Fruit fly (Drosophila melanogaster): Measurements from ENCODE around the gene Nup37.

Gene Nup37

dm6 chr3R:25277112-25277511 lies 29.7 kb downstream of the Nup37 start, which contains the start of gene CG10513:
CG10513 (minus strand) TSS chr3R:25277212.
- TF ChIP-seq EcR (GFP tag; optimal IDR thresholded peaks at IDR 0.05) = no peak

DNA sequence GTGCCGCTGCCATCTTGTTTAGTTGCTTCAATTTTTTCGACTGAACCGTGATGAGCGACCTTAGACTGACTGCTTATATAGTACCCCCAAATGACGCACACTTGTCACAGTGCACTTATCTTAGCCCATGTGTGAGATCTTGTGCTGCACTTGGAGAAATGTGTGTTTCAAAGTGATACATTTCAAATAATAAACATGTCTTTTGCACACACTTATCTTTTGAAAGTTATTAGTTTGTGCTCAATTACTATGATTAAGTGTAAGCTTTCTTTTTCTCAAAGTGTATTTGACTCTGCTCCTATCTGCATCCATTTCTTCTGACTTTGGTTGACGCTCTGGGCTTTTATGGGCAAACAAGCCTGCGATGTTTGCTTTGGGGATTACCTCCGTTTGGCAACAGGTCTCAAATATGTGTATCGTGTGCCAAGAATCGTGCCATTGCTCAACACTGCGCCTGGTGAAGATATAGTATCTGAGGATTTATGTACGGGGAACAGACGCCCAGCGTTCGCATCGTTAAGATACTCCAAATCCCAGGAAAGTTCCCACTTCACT lies 32.4 kb downstream of the Nup37 start, which contains the start of gene CG10514:
Gene CG10514, minus strand, starts transcription at position 51 of the 555 bp plus-strand sequence.
- no peak for TF ChIP-seq CG17806 (tag; optimal IDR thresholded peaks at IDR 0.05)
- no peak for TF ChIP-seq CG34367 (tag; optimal IDR thresholded peaks at IDR 0.05)
- no peak for TF ChIP-seq EcR (GFP tag; optimal IDR thresholded peaks at IDR 0.05)
- no peak for TF ChIP-seq Pif1B (GFP tag; optimal IDR thresholded peaks at IDR 0.05)
- no peak for TF ChIP-seq Snoo (tag; optimal IDR thresholded peaks at IDR 0.05)
- TF ChIP-seq CG4496 (GFP tag; IDR thresholded peaks at IDR 0.05) = no peak
- peak; percentile 6 for TF ChIP-seq Pif1A (GFP tag; optimal IDR thresholded peaks at IDR 0.05)

DNA sequence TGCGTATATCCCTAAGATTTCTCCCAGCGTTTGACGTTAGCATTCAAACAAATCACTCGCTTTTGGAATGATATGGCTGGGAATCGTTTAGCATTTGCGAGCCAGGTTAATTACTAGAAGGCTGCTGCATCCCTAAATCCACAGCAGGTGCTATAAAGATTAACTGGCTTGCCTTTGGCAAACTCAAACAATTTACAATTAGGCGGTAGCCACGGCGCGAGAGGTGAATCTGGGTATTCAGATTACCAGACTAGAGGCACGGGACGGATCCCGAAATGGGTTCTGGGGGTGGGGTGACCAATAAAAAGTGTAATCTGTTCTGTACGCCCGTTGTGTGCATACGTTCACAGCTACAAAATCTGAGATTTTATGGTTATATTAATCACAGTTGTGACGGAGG lies 33.7 kb downstream of the Nup37 start, which contains the start of gene CG11892:
Gene CG11892, plus strand, starts transcription at position 384 of the 400 bp plus-strand sequence.
- TF ChIP-seq CG17806 (tag; optimal IDR thresholded peaks at IDR 0.05) = no peak
- TF ChIP-seq CG8301 (tag; optimal IDR thresholded peaks at IDR 0.05) = no peak
- TF ChIP-seq CG34367 (tag; optimal IDR thresholded peaks at IDR 0.05) = no peak
- TF ChIP-seq Snoo (tag; optimal IDR thresholded peaks at IDR 0.05) = no peak
- no peak for TF ChIP-seq rn (GFP tag; IDR thresholded peaks at IDR 0.05)
- no peak for TF ChIP-seq EcR (GFP tag; optimal IDR thresholded peaks at IDR 0.05)
- no peak for TF ChIP-seq Pif1B (GFP tag; optimal IDR thresholded peaks at IDR 0.05)
- TF ChIP-seq CG10348 (GFP tag; IDR thresholded peaks at IDR 0.05) = no peak
- TF ChIP-seq CG14655 (GFP tag; optimal IDR thresholded peaks at IDR 0.05) = no peak
- no peak for TF ChIP-seq CG15710 (tag; optimal IDR thresholded peaks at IDR 0.05)
- no peak for TF ChIP-seq Pif1A (GFP tag; optimal IDR thresholded peaks at IDR 0.05)

dm6 chr3R:25283209-25283670 lies 35.8 kb downstream of the Nup37 start, which contains the start of gene CG31300:
CG31300 (plus strand) TSS chr3R:25283620.
- no peak for TF ChIP-seq rn (GFP tag; IDR thresholded peaks at IDR 0.05)
- TF ChIP-seq CG10348 (GFP tag; IDR thresholded peaks at IDR 0.05) = no peak
- TF ChIP-seq EcR (GFP tag; optimal IDR thresholded peaks at IDR 0.05) = no peak
- TF ChIP-seq gl (tag; optimal IDR thresholded peaks at IDR 0.05) = no peak
- TF ChIP-seq CG12605 (GFP tag; IDR thresholded peaks at IDR 0.05) = no peak
- TF ChIP-seq CG15710 (tag; optimal IDR thresholded peaks at IDR 0.05) = no peak
- TF ChIP-seq Pif1A (GFP tag; optimal IDR thresholded peaks at IDR 0.05) = no peak
- no peak for TF ChIP-seq CG9948 (tag; optimal IDR thresholded peaks at IDR 0.05)
- TF ChIP-seq fd96Ca (GFP tag; IDR thresholded peaks at IDR 0.05) = no peak
- TF ChIP-seq CG13204 (GFP tag; optimal IDR thresholded peaks at IDR 0.05) = no peak
- no peak for TF ChIP-seq CG32121 (GFP tag; IDR thresholded peaks at IDR 0.05)

DNA sequence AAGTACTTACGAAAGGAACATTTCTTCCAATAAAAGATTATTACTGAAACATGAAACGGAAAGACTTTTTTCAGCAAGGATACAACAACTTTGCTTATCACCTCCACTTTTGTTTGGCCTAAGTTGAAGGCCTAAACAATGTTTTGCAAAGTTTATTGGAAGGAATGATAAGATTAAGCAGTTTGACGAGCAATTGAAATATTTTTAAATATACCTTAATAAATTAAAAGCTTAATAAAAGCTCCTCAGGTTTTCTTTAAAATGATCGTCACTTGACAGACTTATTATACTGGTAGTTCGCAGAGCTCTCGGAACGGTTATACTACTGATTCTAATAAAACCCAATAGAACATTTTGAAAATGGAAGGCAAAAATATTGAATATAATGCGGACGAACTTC lies 37.7 kb downstream of the Nup37 start, which contains the start of gene CG31104:
Gene CG31104, plus strand, starts transcription at position 301 of the 400 bp plus-strand sequence.
- no peak for TF ChIP-seq CG9948 (tag; optimal IDR thresholded peaks at IDR 0.05)
- no peak for TF ChIP-seq CG10348 (GFP tag; IDR thresholded peaks at IDR 0.05)
- TF ChIP-seq rn (GFP tag; IDR thresholded peaks at IDR 0.05) = no peak
- TF ChIP-seq Snoo (tag; optimal IDR thresholded peaks at IDR 0.05) = no peak
- TF ChIP-seq EcR (GFP tag; optimal IDR thresholded peaks at IDR 0.05) = no peak
- no peak for TF ChIP-seq CG32121 (GFP tag; IDR thresholded peaks at IDR 0.05)
- no peak for TF ChIP-seq CG8159 (tag; optimal IDR thresholded peaks at IDR 0.05)
- no peak for TF ChIP-seq CG13204 (GFP tag; optimal IDR thresholded peaks at IDR 0.05)
- no peak for TF ChIP-seq Ets98B (GFP tag; IDR thresholded peaks at IDR 0.05)
- no peak for TF ChIP-seq gl (tag; optimal IDR thresholded peaks at IDR 0.05)
- no peak for TF ChIP-seq CG12605 (GFP tag; IDR thresholded peaks at IDR 0.05)
- no peak for TF ChIP-seq fd96Ca (GFP tag; IDR thresholded peaks at IDR 0.05)
- TF ChIP-seq CG14655 (GFP tag; optimal IDR thresholded peaks at IDR 0.05) = no peak

DNA sequence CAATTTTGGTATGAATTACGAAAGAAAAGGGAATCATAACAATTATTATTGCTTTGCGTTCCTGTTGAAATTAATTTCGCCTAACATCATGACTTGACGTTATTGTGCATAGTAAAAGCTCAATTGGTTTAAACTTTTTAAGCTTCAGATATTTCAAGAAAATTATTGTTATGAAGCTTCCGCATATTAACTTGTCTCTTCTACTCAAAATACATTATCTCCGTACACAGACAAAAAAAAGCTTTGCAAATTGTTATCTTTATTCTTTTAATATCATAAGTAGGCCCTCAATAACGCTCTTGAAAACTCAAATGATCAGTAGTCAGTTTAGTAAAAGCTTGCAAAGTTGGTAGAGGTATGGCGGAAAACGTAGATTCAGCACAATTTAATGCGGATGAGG lies 39.7 kb downstream of the Nup37 start, which contains the start of gene CG13658:
Gene CG13658, plus strand, starts transcription at position 347 of the 400 bp plus-strand sequence.
- TF ChIP-seq rn (GFP tag; IDR thresholded peaks at IDR 0.05) (no peak), CG13204 (GFP tag; optimal IDR thresholded peaks at IDR 0.05) (no peak), CG34367 (tag; optimal IDR thresholded peaks at IDR 0.05) (no peak), CG14655 (GFP tag; optimal IDR thresholded peaks at IDR 0.05) (no peak), Snoo (tag; optimal IDR thresholded peaks at IDR 0.05) (no peak), Pif1B (GFP tag; optimal IDR thresholded peaks at IDR 0.05) (no peak), fd96Ca (GFP tag; IDR thresholded peaks at IDR 0.05) (no peak), CG8301 (tag; optimal IDR thresholded peaks at IDR 0.05) (no peak), D1 (tag; optimal IDR thresholded peaks at IDR 0.05) (no peak)

dm6 chr3R:25289589-25289988 lies 42.1 kb downstream of the Nup37 start, which contains the start of gene CG11893:
CG11893 (plus strand) TSS chr3R:25289889.
- no peak for TF ChIP-seq D1 (tag; optimal IDR thresholded peaks at IDR 0.05)
- TF ChIP-seq CG17806 (tag; optimal IDR thresholded peaks at IDR 0.05) = no peak
- TF ChIP-seq Ets98B (GFP tag; IDR thresholded peaks at IDR 0.05) = no peak
- TF ChIP-seq CG14655 (GFP tag; optimal IDR thresholded peaks at IDR 0.05) = no peak
- no peak for TF ChIP-seq fd96Ca (GFP tag; IDR thresholded peaks at IDR 0.05)
- no peak for TF ChIP-seq CG13204 (GFP tag; optimal IDR thresholded peaks at IDR 0.05)
- no peak for TF ChIP-seq rn (GFP tag; IDR thresholded peaks at IDR 0.05)
- TF ChIP-seq CG32121 (GFP tag; IDR thresholded peaks at IDR 0.05) = no peak

All from whole organism, pupa.